Worm (Caenorhabditis elegans) whole organism, L3 larva: Measurements from ENCODE around the gene sra-4.

ENCODE experiments used
- ama-1 ChIP-seq: fragments of 150-350 bp; optimal IDR thresholded peaks from 2 replicates; lab custom pipeline; 2018
- elt-2 ChIP-seq: sonication (generic microtip); optimal IDR thresholded peaks from 2 replicates; lab custom pipeline; 2016; ENCODE audit warnings: missing genetic modification reagents, mild to moderate bottlenecking, missing genetic modification characterization, missing compliant biosample characterization
- elt-3 ChIP-seq, 3 experiments: fragments of 150-350 bp in 1 of 3; sonication (generic microtip) in 2 of 3; optimal IDR thresholded peaks; 2 replicates in 2 of 3; 4 replicates in 1 of 3; lab custom pipeline; 2014 to 2017; ENCODE audit warnings: missing biosample characterization in 3 of 3, missing genetic modification characterization in 3 of 3
- fos-1 ChIP-seq: fragments of 150-350 bp; optimal IDR thresholded peaks from 2 replicates; lab custom pipeline; 2014; ENCODE audit warnings: missing biosample characterization, missing genetic modification characterization
- nhr-11 ChIP-seq: fragments of 150-350 bp; optimal IDR thresholded peaks from 2 replicates; lab custom pipeline; 2014; ENCODE audit warnings: missing biosample characterization, missing genetic modification characterization
- nhr-237 ChIP-seq: fragments of 150-350 bp; optimal IDR thresholded peaks from 2 replicates; lab custom pipeline; 2014; ENCODE audit warnings: missing biosample characterization, missing genetic modification characterization
- nhr-28 ChIP-seq: fragments of 150-350 bp; optimal IDR thresholded peaks from 2 replicates; lab custom pipeline; 2014; ENCODE audit warnings: missing biosample characterization, missing genetic modification characterization
- nhr-76 ChIP-seq: fragments of 150-350 bp; sonication (generic microtip); optimal IDR thresholded peaks from 5 replicates; lab custom pipeline; 2014; ENCODE audit warnings: missing biosample characterization, missing genetic modification characterization
- nhr-77 ChIP-seq: fragments of 150-350 bp; optimal IDR thresholded peaks from 2 replicates; lab custom pipeline; 2014; ENCODE audit warnings: missing biosample characterization, missing genetic modification characterization
- pha-4 ChIP-seq: fragments of 150-350 bp; optimal IDR thresholded peaks from 2 replicates; lab custom pipeline; 2014; ENCODE audit warnings: missing biosample characterization, missing genetic modification reagents, missing genetic modification characterization
- unc-62 ChIP-seq: fragments of 150-350 bp; sonication (generic microtip); optimal IDR thresholded peaks from 4 replicates; lab custom pipeline; 2014; ENCODE audit warnings: missing biosample characterization, missing genetic modification reagents, missing genetic modification characterization
- zag-1 ChIP-seq: fragments of 150-350 bp; optimal IDR thresholded peaks from 2 replicates; lab custom pipeline; 2014; ENCODE audit warnings: missing biosample characterization, missing genetic modification characterization
- ztf-11 ChIP-seq: fragments of 150-350 bp; optimal IDR thresholded peaks from 2 replicates; lab custom pipeline; 2014; ENCODE audit warnings: missing biosample characterization, missing genetic modification characterization

ce11 chrII:9560895-9561294 lies 18.2 kb upstream of the sra-4 start:
- TF ChIP-seq ztf-11 (no peak), nhr-11 (tag; lab: Kevin White, UChicago) (no peak), fos-1 (no peak), nhr-237 (no peak), pha-4 (tag; lab: Kevin White, UChicago) (no peak), nhr-77 (tag; lab: Kevin White, UChicago) (no peak), elt-3 (tag; optimal IDR thresholded peaks at IDR 0.05; lab: Kevin White, UChicago) (no peak), nhr-28 (tag; lab: Kevin White, UChicago) (no peak), unc-62 (no peak), ama-1 (no peak), elt-2 (tag; lab: Kevin White, UChicago) (no peak), nhr-76 (tag; lab: Kevin White, UChicago) (no peak), zag-1 (tag; lab: Kevin White, UChicago) (no peak)
